Fruit fly (Drosophila melanogaster) whole organism, embryonic: Measurements from ENCODE around the gene DAAM.

Source experiments
- Antp ChIP-seq: fragments of 200-800 bp; sonication (Bioruptor generic); optimal IDR thresholded peaks from 3 replicates; lab custom pipeline; 2016; ENCODE audit warnings: missing biosample characterization, missing genetic modification characterization
- B-H1 ChIP-seq: fragments of 200-800 bp; sonication (Bioruptor generic); IDR thresholded peaks from 3 replicates; pipeline ENCODE4 v1.3.6; 2022; ENCODE audit warnings: missing biosample characterization, missing genetic modification characterization
- Bdp1 ChIP-seq: fragments of 200-800 bp; sonication (Bioruptor generic); optimal IDR thresholded peaks from 3 replicates; lab custom pipeline; 2016; ENCODE audit warnings: missing biosample characterization, missing genetic modification characterization
- CG11696 ChIP-seq: fragments of 200-800 bp; sonication (Bioruptor generic); IDR thresholded peaks from 2 replicates; pipeline ENCODE4 v1.3.6; 2022; ENCODE audit warnings: missing biosample characterization, missing genetic modification characterization
- CG1233 ChIP-seq: fragments of 200-800 bp; sonication (Bioruptor generic); optimal IDR thresholded peaks from 4 replicates; lab custom pipeline; 2018; ENCODE audit warnings: missing biosample characterization, mild to moderate bottlenecking, missing genetic modification characterization
- CG13296 ChIP-seq: fragments of 200-800 bp; sonication (Bioruptor generic); optimal IDR thresholded peaks from 3 replicates; lab custom pipeline; 2018; ENCODE audit warnings: missing biosample characterization, mild to moderate bottlenecking, missing genetic modification characterization
- CG16815 ChIP-seq: fragments of 200-800 bp; sonication (Bioruptor generic); optimal IDR thresholded peaks from 3 replicates; lab custom pipeline; 2017; ENCODE audit warnings: missing biosample characterization, mild to moderate bottlenecking, missing genetic modification characterization
- CG18599 ChIP-seq: fragments of 200-800 bp; sonication (Bioruptor generic); optimal IDR thresholded peaks from 3 replicates; lab custom pipeline; 2017; ENCODE audit warnings: missing biosample characterization, missing genetic modification characterization, mild to moderate bottlenecking, moderate library complexity, missing genetic modification reagents
- CG18764 ChIP-seq: fragments of 200-800 bp; sonication (Bioruptor generic); optimal IDR thresholded peaks from 3 replicates; lab custom pipeline; 2016; ENCODE audit warnings: missing biosample characterization, missing genetic modification characterization
- CG2129 ChIP-seq: fragments of 200-800 bp; sonication (Bioruptor generic); IDR thresholded peaks from 2 replicates; pipeline ENCODE4 v1.3.6; 2022; ENCODE audit warnings: missing biosample characterization, missing genetic modification characterization; ENCODE audit not compliant: partially characterized antibody
- CG2202 ChIP-seq: fragments of 200-800 bp; sonication (Bioruptor generic); optimal IDR thresholded peaks from 2 replicates; lab custom pipeline; 2018; ENCODE audit warnings: missing biosample characterization, mild to moderate bottlenecking, missing genetic modification characterization
- CG4707 ChIP-seq: fragments of 200-800 bp; sonication (Bioruptor generic); optimal IDR thresholded peaks from 2 replicates; lab custom pipeline; 2018; ENCODE audit warnings: missing biosample characterization, mild to moderate bottlenecking, missing genetic modification characterization, moderate library complexity
- CG5245 ChIP-seq: fragments of 200-800 bp; sonication (Bioruptor generic); optimal IDR thresholded peaks from 3 replicates; lab custom pipeline; 2016; ENCODE audit warnings: missing biosample characterization, missing genetic modification characterization
- CG6689 ChIP-seq: fragments of 200-800 bp; sonication (Bioruptor generic); IDR thresholded peaks from 2 replicates; pipeline ENCODE4 v1.3.6; 2022; ENCODE audit warnings: missing biosample characterization, missing genetic modification characterization
- CG7745 ChIP-seq: fragments of 200-800 bp; sonication (Bioruptor generic); optimal IDR thresholded peaks from 2 replicates; lab custom pipeline; 2018; ENCODE audit warnings: missing biosample characterization, mild to moderate bottlenecking, missing genetic modification characterization, moderate library complexity
- Deaf1 ChIP-seq: fragments of 200-800 bp; optimal IDR thresholded peaks from 3 replicates; lab custom pipeline; 2019; ENCODE audit warnings: missing biosample characterization, mild to moderate bottlenecking, missing genetic modification characterization, moderate library complexity
- Doc2 ChIP-seq: fragments of 200-800 bp; sonication (Bioruptor generic); IDR thresholded peaks from 2 replicates; pipeline ENCODE4 v1.3.6; 2022; ENCODE audit warnings: missing biosample characterization, missing genetic modification characterization
- Eip74EF ChIP-seq, 2 experiments: fragments of 200-800 bp in 1 of 2; fragments of >200 bp in 1 of 2; sonication (Bioruptor generic) in 1 of 2; optimal IDR thresholded peaks; 2 replicates each; lab custom pipeline; 2017 to 2019; ENCODE audit warnings: missing biosample characterization in 2 of 2, missing genetic modification characterization in 2 of 2, mild to moderate bottlenecking in 1 of 2, moderate library complexity in 1 of 2
- Ets97D ChIP-seq: fragments of 200-800 bp; sonication (Bioruptor generic); optimal IDR thresholded peaks from 3 replicates; lab custom pipeline; 2016; ENCODE audit warnings: missing biosample characterization, missing genetic modification characterization
- GATAe ChIP-seq: fragments of 200-800 bp; sonication (Bioruptor generic); conservative IDR thresholded peaks from 2 replicates; pipeline ENCODE4 v1.3.6; 2022; ENCODE audit warnings: missing biosample characterization, missing genetic modification characterization
- Lim3 ChIP-seq: fragments of 200-800 bp; sonication (Bioruptor generic); IDR thresholded peaks from 2 replicates; pipeline ENCODE4 v1.3.6; 2022; ENCODE audit warnings: missing biosample characterization, missing genetic modification characterization
- Mrtf ChIP-seq: fragments of 200-800 bp; sonication (Bioruptor generic); IDR thresholded peaks from 3 replicates; pipeline ENCODE4 v1.3.6; 2022; ENCODE audit warnings: missing biosample characterization, missing genetic modification characterization
- NFAT ChIP-seq: fragments of 200-800 bp; sonication (Bioruptor generic); IDR thresholded peaks from 2 replicates; pipeline ENCODE4 v1.3.6; 2022; ENCODE audit warnings: missing biosample characterization, missing genetic modification characterization
- Nf-YA ChIP-seq: fragments of 200-800 bp; sonication (Bioruptor generic); IDR thresholded peaks from 2 replicates; pipeline ENCODE4 v1.3.6; 2022; ENCODE audit warnings: missing biosample characterization, missing genetic modification characterization
- Poxn ChIP-seq: fragments of 200-800 bp; sonication (Bioruptor generic); IDR thresholded peaks from 2 replicates; pipeline ENCODE4 v1.3.6; 2022; ENCODE audit warnings: missing biosample characterization, missing genetic modification characterization
- Stat92E ChIP-seq, 3 experiments: fragments of >200 bp in 2 of 3; fragments of 200-800 bp in 1 of 3; sonication (Bioruptor generic) in 1 of 3; optimal IDR thresholded peaks; 2 replicates each; lab custom pipeline; 2017 to 2019; ENCODE audit warnings: missing biosample characterization in 3 of 3, missing genetic modification characterization in 3 of 3, mild to moderate bottlenecking in 1 of 3, moderate library complexity in 1 of 3
- YL-1 ChIP-seq: fragments of 200-800 bp; sonication (Bioruptor generic); optimal IDR thresholded peaks from 3 replicates; lab custom pipeline; 2017; ENCODE audit warnings: missing biosample characterization, mild to moderate bottlenecking, missing genetic modification characterization
- ac ChIP-seq: fragments of 200-800 bp; sonication (Bioruptor generic); optimal IDR thresholded peaks from 3 replicates; lab custom pipeline; 2017; ENCODE audit warnings: missing biosample characterization, mild to moderate bottlenecking, missing genetic modification characterization
- cg ChIP-seq: fragments of 200-800 bp; sonication (Bioruptor generic); optimal IDR thresholded peaks from 3 replicates; lab custom pipeline; 2019; ENCODE audit warnings: missing biosample characterization, mild to moderate bottlenecking, missing genetic modification characterization, moderate library complexity
- chif ChIP-seq, 2 experiments: fragments of 200-800 bp; sonication (Bioruptor generic); optimal IDR thresholded peaks; 3 replicates each; lab custom pipeline; 2016; ENCODE audit warnings: missing biosample characterization in 2 of 2, missing genetic modification characterization in 2 of 2
- crp ChIP-seq, 2 experiments: fragments of 200-800 bp; sonication (Bioruptor generic); optimal IDR thresholded peaks; 2 replicates in 1 of 2; 3 replicates in 1 of 2; lab custom pipeline; 2017; ENCODE audit warnings: missing biosample characterization in 2 of 2, missing genetic modification characterization in 2 of 2, mild to moderate bottlenecking in 1 of 2, moderate library complexity in 1 of 2
- dm ChIP-seq: fragments of 200-800 bp; sonication (Bioruptor generic); optimal IDR thresholded peaks from 3 replicates; lab custom pipeline; 2016; ENCODE audit warnings: missing biosample characterization, missing genetic modification characterization
- dpn ChIP-seq, 2 experiments: fragments of 200-800 bp; sonication (Bioruptor generic); optimal IDR thresholded peaks; 3 replicates each; lab custom pipeline; 2016; ENCODE audit warnings: missing biosample characterization in 2 of 2, missing genetic modification characterization in 2 of 2
- en ChIP-seq: fragments of 200-800 bp; sonication (Bioruptor generic); optimal IDR thresholded peaks from 2 replicates; lab custom pipeline; 2016; ENCODE audit warnings: missing biosample characterization, missing genetic modification characterization
- exex ChIP-seq: fragments of 200-800 bp; sonication (Bioruptor generic); optimal IDR thresholded peaks from 4 replicates; lab custom pipeline; 2018; ENCODE audit warnings: missing biosample characterization, mild to moderate bottlenecking, missing genetic modification characterization, moderate library complexity
- fd64A ChIP-seq: fragments of 200-800 bp; sonication (Bioruptor generic); optimal IDR thresholded peaks from 3 replicates; lab custom pipeline; 2018; ENCODE audit warnings: missing biosample characterization, mild to moderate bottlenecking, missing genetic modification characterization
- gsb ChIP-seq: fragments of 200-800 bp; sonication (Bioruptor generic); IDR thresholded peaks from 2 replicates; pipeline ENCODE4 v1.3.6; 2022; ENCODE audit warnings: missing biosample characterization, missing genetic modification characterization
- hbn ChIP-seq: fragments of 200-800 bp; sonication (Bioruptor generic); IDR thresholded peaks from 2 replicates; pipeline ENCODE4 v1.3.6; 2022; ENCODE audit warnings: missing biosample characterization, missing genetic modification characterization; ENCODE audit not compliant: partially characterized antibody
- hkb ChIP-seq, 2 experiments: fragments of 200-800 bp in 1 of 2; fragments of >200 bp in 1 of 2; sonication (Bioruptor generic) in 1 of 2; IDR thresholded peaks in 1 of 2; optimal IDR thresholded peaks in 1 of 2; 2 replicates each; pipeline versions ENCODE4 v1.3.6 to Lab custom; 2017 to 2022; ENCODE audit warnings: missing biosample characterization in 1 of 2, missing genetic modification characterization in 1 of 2
- inv ChIP-seq: fragments of 200-800 bp; sonication (Bioruptor generic); IDR thresholded peaks from 2 replicates; pipeline ENCODE4 v1.3.6; 2022; ENCODE audit warnings: missing biosample characterization, missing genetic modification characterization; ENCODE audit not compliant: partially characterized antibody
- jing ChIP-seq: fragments of 200-800 bp; sonication (Bioruptor generic); optimal IDR thresholded peaks from 2 replicates; lab custom pipeline; 2018; ENCODE audit warnings: missing biosample characterization, mild to moderate bottlenecking, missing genetic modification characterization
- lab ChIP-seq: fragments of 200-800 bp; sonication (Bioruptor generic); optimal IDR thresholded peaks from 3 replicates; lab custom pipeline; 2017; ENCODE audit warnings: missing biosample characterization, missing genetic modification characterization, mild to moderate bottlenecking, moderate library complexity, missing genetic modification reagents
- lilli ChIP-seq: fragments of 200-800 bp; sonication (Bioruptor generic); optimal IDR thresholded peaks from 3 replicates; lab custom pipeline; 2016; ENCODE audit warnings: missing biosample characterization, missing genetic modification characterization
- maf-S ChIP-seq: fragments of 200-800 bp; sonication (Bioruptor generic); optimal IDR thresholded peaks from 2 replicates; lab custom pipeline; 2016; ENCODE audit warnings: missing biosample characterization, missing genetic modification characterization
- mirr ChIP-seq: fragments of 200-800 bp; sonication (Bioruptor generic); optimal IDR thresholded peaks from 3 replicates; lab custom pipeline; 2018; ENCODE audit warnings: missing biosample characterization, mild to moderate bottlenecking, missing genetic modification characterization
- nau ChIP-seq: fragments of 200-800 bp; sonication (Bioruptor generic); optimal IDR thresholded peaks from 3 replicates; lab custom pipeline; 2017; ENCODE audit warnings: missing biosample characterization, mild to moderate bottlenecking, missing genetic modification characterization, missing genetic modification reagents
- nom ChIP-seq: fragments of 200-800 bp; sonication (Bioruptor generic); optimal IDR thresholded peaks from 2 replicates; lab custom pipeline; 2017; ENCODE audit warnings: missing biosample characterization, missing genetic modification characterization, mild to moderate bottlenecking, moderate library complexity, missing genetic modification reagents
- odd ChIP-seq: fragments of 200-800 bp; sonication (Bioruptor generic); optimal IDR thresholded peaks from 2 replicates; lab custom pipeline; 2017; ENCODE audit warnings: missing biosample characterization, mild to moderate bottlenecking, missing genetic modification characterization
- pb ChIP-seq: fragments of 200-800 bp; sonication (Bioruptor generic); optimal IDR thresholded peaks from 3 replicates; lab custom pipeline; 2016; ENCODE audit warnings: missing biosample characterization, missing genetic modification characterization

The DAAM gene

dm6 chrX:1256742-1257441 is 65.3 kb downstream of the DAAM start (continued):
- TF ChIP-seq fd64A (GFP tag; lab: Kevin White, UChicago) (no peak), CG18764 (no peak), inv (GFP tag; lab: Robert Waterston, UW) (no peak), Ets97D (GFP tag; lab: Kevin White, UChicago) (no peak), Deaf1 (tag; lab: Kevin White, UChicago) (no peak), CG7745 (no peak), mirr (peak; percentile 77), hbn (GFP tag; lab: Robert Waterston, UW) (no peak), maf-S (GFP tag; lab: Kevin White, UChicago) (no peak), CG13296 (GFP tag; lab: Kevin White, UChicago) (peak; percentile 13), B-H1 (GFP tag; lab: Robert Waterston, UW) (no peak), CG11696 (GFP tag; lab: Robert Waterston, UW) (no peak), Mrtf (GFP tag; lab: Robert Waterston, UW) (no peak), exex (tag; lab: Kevin White, UChicago) (peak; percentile 91), en (no peak), gsb (GFP tag; lab: Robert Waterston, UW) (no peak), Eip74EF (GFP tag; optimal IDR thresholded peaks at IDR 0.05; lab: Kevin White, UChicago) (no peak), CG4707 (GFP tag; lab: Kevin White, UChicago) (no peak), lab (GFP tag; lab: Kevin White, UChicago) (peak; percentile 58), Nf-YA (GFP tag; lab: Robert Waterston, UW) (no peak), CG5245 (GFP tag; lab: Kevin White, UChicago) (no peak), cg (no peak), nom (GFP tag; lab: Kevin White, UChicago) (no peak), CG6689 (GFP tag; lab: Robert Waterston, UW) (no peak), Stat92E (GFP tag; optimal IDR thresholded peaks at IDR 0.05; lab: Kevin White, UChicago) (no peak), lilli (no peak), odd (GFP tag; lab: Kevin White, UChicago) (no peak), CG2202 (tag; lab: Kevin White, UChicago) (no peak), CG16815 (GFP tag; lab: Kevin White, UChicago) (no peak), CG2129 (GFP tag; lab: Robert Waterston, UW) (no peak), dm (GFP tag; lab: Kevin White, UChicago) (no peak), nau (GFP tag; lab: Kevin White, UChicago) (no peak), NFAT (no peak), Poxn (GFP tag; lab: Robert Waterston, UW) (no peak), Doc2 (GFP tag; lab: Robert Waterston, UW) (no peak), Bdp1 (GFP tag; lab: Kevin White, UChicago) (no peak), Antp (GFP tag; lab: Kevin White, UChicago) (no peak), dpn (GFP tag; optimal IDR thresholded peaks at IDR 0.05; lab: Kevin White, UChicago) (no peak), pb (GFP tag; lab: Kevin White, UChicago) (no peak), Lim3 (GFP tag; lab: Robert Waterston, UW) (0 out of 2 replicates have a peak, but pooled peaks have one; percentile 9), jing (GFP tag; lab: Kevin White, UChicago) (no peak), hkb (optimal IDR thresholded peaks at IDR 0.05; lab: Kevin White, UChicago) (no peak), hkb (GFP tag; IDR thresholded peaks at IDR 0.05; lab: Robert Waterston, UW) (no peak), CG18599 (GFP tag; lab: Kevin White, UChicago) (peak; percentile 26), ac (GFP tag; lab: Kevin White, UChicago) (no peak), chif (GFP tag; optimal IDR thresholded peaks at IDR 0.05; lab: Kevin White, UChicago) (no peak), crp (GFP tag; optimal IDR thresholded peaks at IDR 0.05; lab: Kevin White, UChicago) (no peak), CG1233 (no peak), YL-1 (GFP tag; lab: Kevin White, UChicago) (no peak), GATAe (peak; percentile 57; the same call in 1 of the 2 replicates)
